Fruit fly (Drosophila melanogaster): ENCODE results near the gene lost.

The lost gene

dm6 chr3R:4402884-4403705, at the start of gene lost:
Gene lost (plus strand): TSS chr3R:4403076.
- TF ChIP-seq toe (GFP tag; optimal IDR thresholded peaks at IDR 0.05) (peak; percentile 55), CG33017 (tag; optimal IDR thresholded peaks at IDR 0.05) (no peak), ovo (GFP tag; optimal IDR thresholded peaks at IDR 0.05) (peak; percentile 28), CG11617 (GFP tag; optimal IDR thresholded peaks at IDR 0.05) (peak; percentile 16), cic (GFP tag; optimal IDR thresholded peaks at IDR 0.05) (peak; percentile 28), kay (GFP tag; ENCODE audit: borderline replicate concordance) (no peak), CG1620 (GFP tag; optimal IDR thresholded peaks at IDR 0.05) (no peak), Mnt (GFP tag; optimal IDR thresholded peaks at IDR 0.05) (peak; percentile 79), CG7045 (GFP tag; optimal IDR thresholded peaks at IDR 0.05) (no peak), Crg-1 (GFP tag; optimal IDR thresholded peaks at IDR 0.05) (no peak), pad (GFP tag; optimal IDR thresholded peaks at IDR 0.05) (peak; percentile 15), CG7101 (tag; optimal IDR thresholded peaks at IDR 0.05) (peak; percentile 52), CG14711 (tag; optimal IDR thresholded peaks at IDR 0.05) (peak; percentile 78), bab1 (GFP tag; optimal IDR thresholded peaks at IDR 0.05) (peak; percentile 35)

dm6 chr3R:4353569-4353968, 49.3 kb upstream of the lost start:
- no peak for TF ChIP-seq CG7101 (tag; optimal IDR thresholded peaks at IDR 0.05)
- no peak for TF ChIP-seq tj (GFP tag; optimal IDR thresholded peaks at IDR 0.05)
- no peak for TF ChIP-seq Clk (GFP tag; optimal IDR thresholded peaks at IDR 0.05)
- no peak for TF ChIP-seq CG5204 (GFP tag; optimal IDR thresholded peaks at IDR 0.05)

- TF ChIP-seq CG5204 (GFP tag; optimal IDR thresholded peaks at IDR 0.05) (no peak), CG33017 (tag; optimal IDR thresholded peaks at IDR 0.05) (peak; percentile 7), CG12768 (GFP tag; optimal IDR thresholded peaks at IDR 0.05) (peak; percentile 9)
Observed at dm6 chr3R:4359625-4360024, 43.3 kb upstream of the lost start, which contains the start of gene CG1090. Gene CG1090 (plus strand): TSS chr3R:4359883.

- peak; percentile 12 for TF ChIP-seq CG33017 (tag; optimal IDR thresholded peaks at IDR 0.05)
- peak; percentile 8 for TF ChIP-seq ovo (GFP tag; optimal IDR thresholded peaks at IDR 0.05)
- no peak for TF ChIP-seq CG5204 (GFP tag; optimal IDR thresholded peaks at IDR 0.05)
Observed at dm6 chr3R:4360668-4361110, 42.2 kb upstream of the lost start.

dm6 chr3R:4362010-4362409, 40.9 kb upstream of the lost start:
- TF ChIP-seq pad (GFP tag; optimal IDR thresholded peaks at IDR 0.05): no peak
- TF ChIP-seq CG14711 (tag; optimal IDR thresholded peaks at IDR 0.05): no peak
- TF ChIP-seq Mnt (GFP tag; optimal IDR thresholded peaks at IDR 0.05): no peak
- TF ChIP-seq cnc (optimal IDR thresholded peaks at IDR 0.05): no peak
- no peak for TF ChIP-seq CG5204 (GFP tag; optimal IDR thresholded peaks at IDR 0.05)
- TF ChIP-seq CG7045 (GFP tag; optimal IDR thresholded peaks at IDR 0.05): no peak
- TF ChIP-seq cic (GFP tag; optimal IDR thresholded peaks at IDR 0.05): no peak
- TF ChIP-seq CG1620 (GFP tag; optimal IDR thresholded peaks at IDR 0.05): no peak
- TF ChIP-seq Hr96 (GFP tag; optimal IDR thresholded peaks at IDR 0.05): no peak
- TF ChIP-seq kay (GFP tag; ENCODE audit: borderline replicate concordance): no peak
- TF ChIP-seq CG7101 (tag; optimal IDR thresholded peaks at IDR 0.05): no peak
- no peak for TF ChIP-seq ovo (GFP tag; optimal IDR thresholded peaks at IDR 0.05)
- no peak for TF ChIP-seq bab1 (GFP tag; optimal IDR thresholded peaks at IDR 0.05)
- TF ChIP-seq CG33017 (tag; optimal IDR thresholded peaks at IDR 0.05): no peak

dm6 chr3R:4378363-4379354, 24.2 kb upstream of the lost start, which contains the start of gene Sfxn1-3:
Gene Sfxn1-3 (plus strand): TSS chr3R:4378600.
- TF ChIP-seq tj (GFP tag; optimal IDR thresholded peaks at IDR 0.05) (peak; percentile 29), cic (GFP tag; optimal IDR thresholded peaks at IDR 0.05) (peak; percentile 95), ovo (GFP tag; optimal IDR thresholded peaks at IDR 0.05) (peak; percentile 73), pad (GFP tag; optimal IDR thresholded peaks at IDR 0.05) (peak; percentile 96), CG12768 (GFP tag; optimal IDR thresholded peaks at IDR 0.05) (peak; percentile 95), Crg-1 (GFP tag; optimal IDR thresholded peaks at IDR 0.05) (peak; percentile 79), CG5204 (GFP tag; optimal IDR thresholded peaks at IDR 0.05) (no peak), Mnt (GFP tag; optimal IDR thresholded peaks at IDR 0.05) (peak; percentile 92), kay (GFP tag; ENCODE audit: borderline replicate concordance) (peak; percentile 89), CG14711 (tag; optimal IDR thresholded peaks at IDR 0.05) (peak; percentile 36), CG7101 (tag; optimal IDR thresholded peaks at IDR 0.05) (peak; percentile 71), Hr96 (GFP tag; optimal IDR thresholded peaks at IDR 0.05) (peak; percentile 63), bab1 (GFP tag; optimal IDR thresholded peaks at IDR 0.05) (peak; percentile 78), cnc (optimal IDR thresholded peaks at IDR 0.05) (no peak), CG11617 (GFP tag; optimal IDR thresholded peaks at IDR 0.05) (peak; percentile 55), Clk (GFP tag; optimal IDR thresholded peaks at IDR 0.05) (no peak), toe (GFP tag; optimal IDR thresholded peaks at IDR 0.05) (no peak), CG1620 (GFP tag; optimal IDR thresholded peaks at IDR 0.05) (no peak), CG33017 (tag; optimal IDR thresholded peaks at IDR 0.05) (peak; percentile 55), CG7045 (GFP tag; optimal IDR thresholded peaks at IDR 0.05) (peak; percentile 27)
